Fruit fly (Drosophila melanogaster) whole organism: Measurements from ENCODE around the gene Arpc1.

Experiments used
- CG8478 ChIP-seq: fragments of >200 bp; optimal IDR thresholded peaks from 2 replicates; lab custom pipeline; 2018; ENCODE audit warnings: inconsistent platforms
- Dll ChIP-seq: fragments of >200 bp; optimal IDR thresholded peaks from 2 replicates; lab custom pipeline; 2017
- EcR ChIP-seq, 2 experiments: fragments of >200 bp; optimal IDR thresholded peaks; 2 replicates each; lab custom pipeline; 2017; ENCODE audit warnings: missing biosample characterization in 2 of 2, missing genetic modification characterization in 2 of 2, missing genetic modification reagents in 2 of 2
- pan ChIP-seq: fragments of >200 bp; optimal IDR thresholded peaks from 2 replicates; lab custom pipeline; 2017
- psq ChIP-seq: fragments of >200 bp; optimal IDR thresholded peaks from 2 replicates; lab custom pipeline; 2017
- usp ChIP-seq: fragments of >200 bp; optimal IDR thresholded peaks from 2 replicates; lab custom pipeline; 2017; ENCODE audit warnings: missing biosample characterization, missing genetic modification characterization, mixed read lengths

Arpc1 gene

dm6 chr2L:13843692-13844284, 14.2 kb upstream of the Arpc1 start, which contains the start of gene CG33306:
Gene CG33306 (minus strand): TSS chr2L:13843742.
- TF ChIP-seq EcR (GFP tag; optimal IDR thresholded peaks at IDR 0.05; lab: Kevin White, UChicago) (no peak), CG8478 (lab: Kevin White, UChicago) (no peak), Dll (lab: Kevin White, UChicago) (no peak), usp (GFP tag; lab: Kevin White, UChicago) (no peak), psq (lab: Kevin White, UChicago) (no peak)

dm6 chr2L:13842572-13842971, 13.0 kb upstream of the Arpc1 start:
- TF ChIP-seq pan (lab: Kevin White, UChicago) (no peak), psq (lab: Kevin White, UChicago) (no peak), CG8478 (lab: Kevin White, UChicago) (no peak), Dll (lab: Kevin White, UChicago) (no peak), EcR (GFP tag; optimal IDR thresholded peaks at IDR 0.05; lab: Kevin White, UChicago) (no peak), usp (GFP tag; lab: Kevin White, UChicago) (no peak)

dm6 chr2L:13842078-13842477, 12.5 kb upstream of the Arpc1 start:
- TF ChIP-seq EcR (GFP tag; optimal IDR thresholded peaks at IDR 0.05; lab: Kevin White, UChicago) (no peak), usp (GFP tag; lab: Kevin White, UChicago) (no peak), pan (lab: Kevin White, UChicago) (no peak), psq (lab: Kevin White, UChicago) (no peak), Dll (lab: Kevin White, UChicago) (no peak), CG8478 (lab: Kevin White, UChicago) (no peak)

- TF ChIP-seq psq (lab: Kevin White, UChicago), result no peak
- no peak for TF ChIP-seq pan (lab: Kevin White, UChicago)
- TF ChIP-seq EcR (GFP tag; optimal IDR thresholded peaks at IDR 0.05; lab: Kevin White, UChicago), result no peak
- no peak for TF ChIP-seq usp (GFP tag; lab: Kevin White, UChicago)
Observed at dm6 chr2L:13841508-13841907, 12.0 kb upstream of the Arpc1 start, which contains the start of gene CG33307. Gene CG33307 (minus strand): TSS chr2L:13841520.

- TF ChIP-seq psq (lab: Kevin White, UChicago), result no peak
- TF ChIP-seq pan (lab: Kevin White, UChicago), result no peak
- TF ChIP-seq EcR (GFP tag; optimal IDR thresholded peaks at IDR 0.05; lab: Kevin White, UChicago), result no peak
- no peak for TF ChIP-seq Dll (lab: Kevin White, UChicago)
- TF ChIP-seq CG8478 (lab: Kevin White, UChicago), result no peak
- TF ChIP-seq usp (GFP tag; lab: Kevin White, UChicago), result no peak
Observed at dm6 chr2L:13839744-13840151, 10.2 kb upstream of the Arpc1 start.

- no peak for TF ChIP-seq CG8478 (lab: Kevin White, UChicago)
- TF ChIP-seq pan (lab: Kevin White, UChicago), result no peak
- no peak for TF ChIP-seq usp (GFP tag; lab: Kevin White, UChicago)
- TF ChIP-seq psq (lab: Kevin White, UChicago), result no peak
- TF ChIP-seq Dll (lab: Kevin White, UChicago), result no peak
- no peak for TF ChIP-seq EcR (GFP tag; optimal IDR thresholded peaks at IDR 0.05; lab: Kevin White, UChicago)
Observed at dm6 chr2L:13838647-13839390, 9.3 kb upstream of the Arpc1 start.

- TF ChIP-seq usp (GFP tag; lab: Kevin White, UChicago), result no peak
- TF ChIP-seq CG8478 (lab: Kevin White, UChicago), result no peak
- TF ChIP-seq EcR (GFP tag; optimal IDR thresholded peaks at IDR 0.05; lab: Kevin White, UChicago), result no peak
- no peak for TF ChIP-seq psq (lab: Kevin White, UChicago)
- no peak for TF ChIP-seq pan (lab: Kevin White, UChicago)
- no peak for TF ChIP-seq Dll (lab: Kevin White, UChicago)
Observed at dm6 chr2L:13837579-13837978, 8.0 kb upstream of the Arpc1 start.

dm6 chr2L:13835959-13836358, 6.4 kb upstream of the Arpc1 start:
- TF ChIP-seq psq (lab: Kevin White, UChicago) (no peak), EcR (GFP tag; optimal IDR thresholded peaks at IDR 0.05; lab: Kevin White, UChicago) (no peak), usp (GFP tag; lab: Kevin White, UChicago) (no peak), Dll (lab: Kevin White, UChicago) (no peak), pan (lab: Kevin White, UChicago) (no peak), CG8478 (lab: Kevin White, UChicago) (no peak)

- no peak for TF ChIP-seq usp (GFP tag; lab: Kevin White, UChicago)
- no peak for TF ChIP-seq CG8478 (lab: Kevin White, UChicago)
- TF ChIP-seq pan (lab: Kevin White, UChicago), result no peak
- TF ChIP-seq Dll (lab: Kevin White, UChicago), result no peak
- TF ChIP-seq psq (lab: Kevin White, UChicago), result no peak
- TF ChIP-seq EcR (GFP tag; optimal IDR thresholded peaks at IDR 0.05; lab: Kevin White, UChicago), result no peak
Observed at dm6 chr2L:13835002-13835910, 5.7 kb upstream of the Arpc1 start, which contains the start of the genes mRpS23 and CenG1A. Gene mRpS23 (minus strand): TSS chr2L:13835072. Gene CenG1A (plus strand): TSS chr2L:13835564.

- no peak for TF ChIP-seq pan (lab: Kevin White, UChicago)
- no peak for TF ChIP-seq CG8478 (lab: Kevin White, UChicago)
- TF ChIP-seq usp (GFP tag; lab: Kevin White, UChicago), result no peak
- no peak for TF ChIP-seq Dll (lab: Kevin White, UChicago)
- no peak for TF ChIP-seq psq (lab: Kevin White, UChicago)
- no peak for TF ChIP-seq EcR (GFP tag; optimal IDR thresholded peaks at IDR 0.05; lab: Kevin White, UChicago)
Observed at dm6 chr2L:13833058-13833457, 3.5 kb upstream of the Arpc1 start, which contains the start of the genes GatC, PolG2 and Polr2C. Gene GatC (minus strand): TSS chr2L:13833105. Gene PolG2 (minus strand): TSS chr2L:13833105. Gene Polr2C (plus strand): TSS chr2L:13833337.
